Worm (Caenorhabditis elegans) whole organism, midembryonic: ENCODE results near the gene Y7A5A.9.

Source experiments
- ref-1 ChIP-seq: fragments of 200-800 bp; sonication (Bioruptor generic); conservative IDR thresholded peaks from 2 replicates; pipeline ENCODE4 v1.3.6; 2022; ENCODE audit warnings: missing genetic modification reagents, missing genetic modification characterization, missing compliant biosample characterization
- tab-1 ChIP-seq: fragments of 200-800 bp; sonication (Bioruptor generic); IDR thresholded peaks from 2 replicates; pipeline ENCODE4 v1.3.6; 2022; ENCODE audit warnings: missing genetic modification characterization, missing compliant biosample characterization

ce11 chrX:15869589-15869988 lies 42.6 kb downstream of the Y7A5A.9 start:
- TF ChIP-seq tab-1 (GFP tag; lab: Robert Waterston, UW) = no peak
- no peak for TF ChIP-seq ref-1
